Worm (Caenorhabditis elegans): ENCODE results near the gene usp-14.

The usp-14 gene

DNA sequence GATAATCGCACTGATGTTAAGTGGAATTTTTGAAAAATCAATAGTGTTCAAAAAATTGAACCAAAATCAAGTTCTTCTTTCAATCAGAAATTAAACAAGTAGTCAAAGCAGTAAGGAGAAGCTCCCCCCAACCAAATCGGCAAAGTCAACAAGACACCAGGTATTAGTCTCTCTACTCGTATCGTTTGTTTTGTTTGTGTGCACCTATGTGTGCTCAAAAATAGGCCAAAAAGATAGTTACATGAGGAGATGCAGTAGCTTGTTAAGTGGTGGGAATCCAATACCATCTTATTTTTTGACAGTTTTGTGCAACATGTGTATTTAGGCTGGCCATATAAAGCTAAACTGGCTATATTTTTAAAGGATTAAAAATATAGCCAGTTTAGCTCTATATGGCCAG is 17.8 kb upstream of the usp-14 start, which contains the start of gene K10H10.12:
Gene K10H10.12 (minus strand): TSS at position 101 of the 400 bp plus-strand sequence.
- no peak for TF ChIP-seq pha-4 (tag; optimal IDR thresholded peaks at IDR 0.05)
- no peak for TF ChIP-seq unc-86 (tag; optimal IDR thresholded peaks at IDR 0.05)
- no peak for TF ChIP-seq ceh-24 (tag; optimal IDR thresholded peaks at IDR 0.05)
- no peak for TF ChIP-seq ceh-2 (tag; optimal IDR thresholded peaks at IDR 0.05)
- no peak for TF ChIP-seq C38D4.7 (GFP tag; optimal IDR thresholded peaks at IDR 0.05)
- no peak for TF ChIP-seq dve-1 (tag; optimal IDR thresholded peaks at IDR 0.05)

DNA sequence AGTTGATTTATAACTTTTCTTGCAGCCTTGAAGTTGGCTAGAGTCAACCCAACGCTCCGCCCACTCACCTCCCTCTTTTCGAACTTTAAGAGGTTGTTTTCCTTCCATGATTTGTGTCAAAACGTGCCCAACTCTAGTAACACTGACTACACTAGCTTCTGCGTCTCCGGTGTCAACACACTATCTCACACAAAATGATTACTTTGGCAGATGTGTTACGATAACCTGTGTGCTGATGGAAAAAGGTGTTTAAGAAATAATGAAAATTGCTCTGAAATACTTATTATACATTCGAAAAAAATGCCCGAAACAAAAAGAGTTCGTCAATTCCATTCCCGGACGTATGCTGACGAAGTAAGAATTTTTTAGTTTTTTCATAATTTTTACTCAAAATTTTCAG is 14.5 kb upstream of the usp-14 start, which contains the start of gene K10H10.6:
Gene K10H10.6 (plus strand): TSS at position 301 of the 400 bp plus-strand sequence.
- no peak for TF ChIP-seq elt-2 (tag; optimal IDR thresholded peaks at IDR 0.05)
- TF ChIP-seq tbx-2 (tag; optimal IDR thresholded peaks at IDR 0.05) = no peak
- no peak for TF ChIP-seq lim-6 (tag; optimal IDR thresholded peaks at IDR 0.05)
- TF ChIP-seq K09A11.1 (tag; optimal IDR thresholded peaks at IDR 0.05; ENCODE audit: insufficient read depth) = no peak
- no peak for TF ChIP-seq K02D7.2 (tag; optimal IDR thresholded peaks at IDR 0.05)
- TF ChIP-seq madf-2 (tag; optimal IDR thresholded peaks at IDR 0.05) = no peak
- no peak for TF ChIP-seq ceh-14 (tag; optimal IDR thresholded peaks at IDR 0.05)
- TF ChIP-seq fkh-6 (tag; optimal IDR thresholded peaks at IDR 0.05) = no peak
- no peak for TF ChIP-seq npax-4 (tag; optimal IDR thresholded peaks at IDR 0.05)
- TF ChIP-seq nhr-232 (tag; optimal IDR thresholded peaks at IDR 0.05) = no peak
- no peak for TF ChIP-seq Y22D7AL.16 (tag; optimal IDR thresholded peaks at IDR 0.05)
- TF ChIP-seq mec-3 (tag; optimal IDR thresholded peaks at IDR 0.05; ENCODE audit: borderline replicate concordance) = no peak

DNA sequence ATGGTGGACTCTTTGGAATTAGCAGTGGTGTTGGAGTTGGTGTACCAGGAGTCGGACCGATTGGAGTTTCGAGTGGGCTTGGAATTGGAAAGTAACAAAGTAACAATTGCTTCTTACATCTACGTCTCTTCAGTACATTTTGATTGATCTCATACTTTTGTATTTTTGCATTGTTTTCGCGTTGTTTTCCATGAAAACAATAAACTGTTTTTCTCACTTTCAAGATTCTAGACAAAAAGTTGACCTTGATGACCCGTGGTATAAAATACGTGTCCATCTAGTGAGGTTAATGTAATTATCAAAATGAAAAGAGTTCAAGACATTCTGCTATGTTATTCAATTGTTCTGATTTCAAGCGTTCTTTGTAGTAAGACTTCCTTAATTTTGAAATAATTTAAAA is 13.0 kb upstream of the usp-14 start, which contains the start of gene K10H10.5:
Gene K10H10.5 (plus strand): TSS at position 301 of the 400 bp plus-strand sequence.
- no peak for TF ChIP-seq nfya-1 (tag; optimal IDR thresholded peaks at IDR 0.05)
- no peak for TF ChIP-seq ceh-48 (tag; optimal IDR thresholded peaks at IDR 0.05)
- TF ChIP-seq pha-4 (tag; optimal IDR thresholded peaks at IDR 0.05) = no peak
- TF ChIP-seq dmd-4 (tag; optimal IDR thresholded peaks at IDR 0.05; ENCODE audit: borderline replicate concordance) = no peak
- no peak for TF ChIP-seq fkh-10 (GFP tag; optimal IDR thresholded peaks at IDR 0.05)
- no peak for TF ChIP-seq ttx-3 (tag; optimal IDR thresholded peaks at IDR 0.05)
- TF ChIP-seq eyg-1 (tag; optimal IDR thresholded peaks at IDR 0.05) = no peak
- TF ChIP-seq fkh-6 (tag; optimal IDR thresholded peaks at IDR 0.05) = no peak
- TF ChIP-seq C38D4.7 (GFP tag; optimal IDR thresholded peaks at IDR 0.05) = no peak
- no peak for TF ChIP-seq unc-3 (GFP tag; conservative IDR thresholded peaks at IDR 0.05)
- TF ChIP-seq unc-3 (tag; optimal IDR thresholded peaks at IDR 0.05) = no peak
- TF ChIP-seq nhr-11 (tag; optimal IDR thresholded peaks at IDR 0.05) = no peak
- no peak for TF ChIP-seq ceh-18 (tag; optimal IDR thresholded peaks at IDR 0.05)
- TF ChIP-seq dve-1 (tag; optimal IDR thresholded peaks at IDR 0.05) = no peak
- no peak for TF ChIP-seq ceh-6 (GFP tag; optimal IDR thresholded peaks at IDR 0.05)
- TF ChIP-seq ceh-2 (tag; optimal IDR thresholded peaks at IDR 0.05) = no peak
- no peak for TF ChIP-seq ztf-16 (tag; optimal IDR thresholded peaks at IDR 0.05)
- no peak for TF ChIP-seq lin-11 (tag; optimal IDR thresholded peaks at IDR 0.05)
- TF ChIP-seq lim-6 (tag; optimal IDR thresholded peaks at IDR 0.05) = no peak
- TF ChIP-seq ets-4 (tag; optimal IDR thresholded peaks at IDR 0.05) = no peak
- no peak for TF ChIP-seq rnt-1 (tag; optimal IDR thresholded peaks at IDR 0.05)

DNA sequence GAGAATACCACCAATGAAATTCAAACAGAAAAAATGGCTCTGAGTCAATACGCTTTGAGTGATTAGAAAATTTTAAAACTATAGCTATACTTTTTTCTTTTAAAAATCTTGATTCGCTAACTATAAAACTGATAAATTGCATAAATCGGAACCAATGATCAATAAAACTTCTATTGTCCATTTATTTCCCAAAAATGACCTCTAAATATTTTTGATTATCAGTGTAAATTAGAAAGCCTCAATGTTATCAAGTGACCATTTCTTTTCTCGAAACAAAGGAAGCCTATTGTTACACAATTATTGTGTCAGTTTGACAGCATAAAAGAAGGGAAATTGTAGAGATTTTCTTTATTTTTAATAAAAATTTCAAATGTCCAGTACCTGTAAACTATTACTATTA is 11.6 kb upstream of the usp-14 start, which contains the start of gene K10H10.4:
Gene K10H10.4 (plus strand): TSS at position 301 of the 400 bp plus-strand sequence.
- TF ChIP-seq hlh-13 (GFP tag; optimal IDR thresholded peaks at IDR 0.05) = no peak
- TF ChIP-seq K09A11.1 (tag; optimal IDR thresholded peaks at IDR 0.05; ENCODE audit: insufficient read depth) = no peak
- no peak for TF ChIP-seq dmd-4 (tag; optimal IDR thresholded peaks at IDR 0.05; ENCODE audit: borderline replicate concordance)
- no peak for TF ChIP-seq Y22D7AL.16 (tag; optimal IDR thresholded peaks at IDR 0.05)
- no peak for TF ChIP-seq hlh-15 (tag; optimal IDR thresholded peaks at IDR 0.05)
- no peak for TF ChIP-seq syd-9 (tag; optimal IDR thresholded peaks at IDR 0.05)
- no peak for TF ChIP-seq unc-86 (tag; optimal IDR thresholded peaks at IDR 0.05)
- no peak for TF ChIP-seq ceh-30 (tag; optimal IDR thresholded peaks at IDR 0.05)
- no peak for TF ChIP-seq hlh-30 (tag; optimal IDR thresholded peaks at IDR 0.05; ENCODE audit: insufficient read depth)
- TF ChIP-seq hlh-8 (tag; optimal IDR thresholded peaks at IDR 0.05) = no peak
- no peak for TF ChIP-seq sdc-2 (tag; optimal IDR thresholded peaks at IDR 0.05)
- no peak for TF ChIP-seq dve-1 (tag; optimal IDR thresholded peaks at IDR 0.05)
- no peak for TF ChIP-seq ceh-18 (tag; optimal IDR thresholded peaks at IDR 0.05)
- no peak for TF ChIP-seq pha-2 (tag; optimal IDR thresholded peaks at IDR 0.05)
- TF ChIP-seq unc-55 (GFP tag; optimal IDR thresholded peaks at IDR 0.05) = no peak
